Fruit fly (Drosophila melanogaster): ENCODE results near the gene Alp11.
A peak's percentile ranks its signal among the peaks of the same experiment; 100 is the strongest.

The Alp11 gene

dm6 chrX:15626279-15626678 is 38.7 kb downstream of the Alp11 start (continued):
- no peak for TF ChIP-seq CG14441 (GFP tag; IDR thresholded peaks at IDR 0.05)
- TF ChIP-seq sc (optimal IDR thresholded peaks at IDR 0.05): no peak
- no peak for TF ChIP-seq sc (GFP tag; optimal IDR thresholded peaks at IDR 0.05)
- TF ChIP-seq CG15479 (GFP tag; optimal IDR thresholded peaks at IDR 0.05): peak; percentile 52
- no peak for TF ChIP-seq CG18619 (GFP tag; optimal IDR thresholded peaks at IDR 0.05)
- no peak for TF ChIP-seq CG10654 (GFP tag; optimal IDR thresholded peaks at IDR 0.05)
- peak; percentile 19 for TF ChIP-seq stwl (tag; optimal IDR thresholded peaks at IDR 0.05)
- peak; percentile 7 for TF ChIP-seq CG7839 (tag; optimal IDR thresholded peaks at IDR 0.05)
- TF ChIP-seq Stat92E (GFP tag; optimal IDR thresholded peaks at IDR 0.05): no peak
- TF ChIP-seq pfk (GFP tag; optimal IDR thresholded peaks at IDR 0.05): no peak
- TF ChIP-seq CoRest (tag; optimal IDR thresholded peaks at IDR 0.05): no peak
- no peak for TF ChIP-seq CG17912 (GFP tag; optimal IDR thresholded peaks at IDR 0.05)
- no peak for TF ChIP-seq gcm2 (GFP tag; optimal IDR thresholded peaks at IDR 0.05)
- TF ChIP-seq knrl (GFP tag; IDR thresholded peaks at IDR 0.05; ENCODE audit: partially characterized antibody): peak; percentile 44; the same call in 2 of the 3 replicates
- TF ChIP-seq bowl (GFP tag; IDR thresholded peaks at IDR 0.05): 0 out of 2 replicates have a peak, but pooled peaks have one; percentile 8
- TF ChIP-seq CG5180 (GFP tag; optimal IDR thresholded peaks at IDR 0.05): peak; percentile 41
- peak; percentile 11 for TF ChIP-seq CG15601 (tag; optimal IDR thresholded peaks at IDR 0.05)
- peak; percentile 14; the same call in 1 of the 2 replicates for TF ChIP-seq CG10959 (GFP tag; IDR thresholded peaks at IDR 0.05)
- peak; percentile 55 for TF ChIP-seq oc (tag; optimal IDR thresholded peaks at IDR 0.05)
- TF ChIP-seq Lhr (GFP tag; optimal IDR thresholded peaks at IDR 0.05): no peak
- no peak for TF ChIP-seq Antp (GFP tag; optimal IDR thresholded peaks at IDR 0.05)
- no peak for TF ChIP-seq yki (optimal IDR thresholded peaks at IDR 0.05)
- TF ChIP-seq HLH54F (GFP tag; optimal IDR thresholded peaks at IDR 0.05): no peak
- TF ChIP-seq CG6791 (GFP tag; IDR thresholded peaks at IDR 0.05; ENCODE audit: partially characterized antibody): peak; percentile 65
- no peak for TF ChIP-seq CG4282 (GFP tag; optimal IDR thresholded peaks at IDR 0.05)
- TF ChIP-seq crc (GFP tag; optimal IDR thresholded peaks at IDR 0.05): no peak
- TF ChIP-seq CG13775 (GFP tag; optimal IDR thresholded peaks at IDR 0.05): no peak
- TF ChIP-seq exex (tag; optimal IDR thresholded peaks at IDR 0.05): no peak
- peak; percentile 12 for TF ChIP-seq CG2712 (tag; optimal IDR thresholded peaks at IDR 0.05)
- no peak for TF ChIP-seq lmd (GFP tag; IDR thresholded peaks at IDR 0.05)
- TF ChIP-seq CG6175 (GFP tag; IDR thresholded peaks at IDR 0.05): 0 out of 3 replicates have a peak, but pooled peaks have one; percentile 17
- peak; percentile 54 for TF ChIP-seq CG12769 (tag; optimal IDR thresholded peaks at IDR 0.05)
- no peak for TF ChIP-seq CG11456 (GFP tag; IDR thresholded peaks at IDR 0.05)
- TF ChIP-seq stc (GFP tag; IDR thresholded peaks at IDR 0.05): no peak
- TF ChIP-seq CG13894 (tag; optimal IDR thresholded peaks at IDR 0.05): peak; percentile 78
- TF ChIP-seq CG11504 (tag; optimal IDR thresholded peaks at IDR 0.05): peak; percentile 100
- no peak for TF ChIP-seq gsb (GFP tag; IDR thresholded peaks at IDR 0.05)
- TF ChIP-seq cwo (GFP tag; optimal IDR thresholded peaks at IDR 0.05): no peak
- TF ChIP-seq danr (GFP tag; IDR thresholded peaks at IDR 0.05): no peak
- peak; percentile 22 for TF ChIP-seq caup (GFP tag; optimal IDR thresholded peaks at IDR 0.05; ENCODE audit: severe bottlenecking)
- peak; percentile 14; the same call in 1 of the 3 replicates for TF ChIP-seq row (GFP tag; IDR thresholded peaks at IDR 0.05)
- peak; percentile 71; the same call in 2 of the 3 replicates for TF ChIP-seq Opbp (GFP tag; IDR thresholded peaks at IDR 0.05; ENCODE audit: partially characterized antibody)
- TF ChIP-seq ranshi (GFP tag; IDR thresholded peaks at IDR 0.05): no peak
- TF ChIP-seq sens-2 (GFP tag; IDR thresholded peaks at IDR 0.05): 0 out of 2 replicates have a peak, but pooled peaks have one; percentile 10
- TF ChIP-seq CG18764 (GFP tag; optimal IDR thresholded peaks at IDR 0.05): peak; percentile 39
- no peak for TF ChIP-seq sqz (GFP tag; optimal IDR thresholded peaks at IDR 0.05)
- no peak for TF ChIP-seq B-H1 (GFP tag; IDR thresholded peaks at IDR 0.05)
- TF ChIP-seq pan (optimal IDR thresholded peaks at IDR 0.05): no peak
- peak in 1 of 2 experiments; percentile 40 for TF ChIP-seq pan (GFP tag; optimal IDR thresholded peaks at IDR 0.05 in 1 of 2, IDR thresholded peaks at IDR 0.05 in 1 of 2)
- peak; percentile 7; the same call in 1 of the 3 replicates for TF ChIP-seq CG16813 (GFP tag; IDR thresholded peaks at IDR 0.05; ENCODE audit: partially characterized antibody)

Data from whole organism, embryonic.